Fruit fly (Drosophila melanogaster): ENCODE data around the gene SdhC.

DNA sequence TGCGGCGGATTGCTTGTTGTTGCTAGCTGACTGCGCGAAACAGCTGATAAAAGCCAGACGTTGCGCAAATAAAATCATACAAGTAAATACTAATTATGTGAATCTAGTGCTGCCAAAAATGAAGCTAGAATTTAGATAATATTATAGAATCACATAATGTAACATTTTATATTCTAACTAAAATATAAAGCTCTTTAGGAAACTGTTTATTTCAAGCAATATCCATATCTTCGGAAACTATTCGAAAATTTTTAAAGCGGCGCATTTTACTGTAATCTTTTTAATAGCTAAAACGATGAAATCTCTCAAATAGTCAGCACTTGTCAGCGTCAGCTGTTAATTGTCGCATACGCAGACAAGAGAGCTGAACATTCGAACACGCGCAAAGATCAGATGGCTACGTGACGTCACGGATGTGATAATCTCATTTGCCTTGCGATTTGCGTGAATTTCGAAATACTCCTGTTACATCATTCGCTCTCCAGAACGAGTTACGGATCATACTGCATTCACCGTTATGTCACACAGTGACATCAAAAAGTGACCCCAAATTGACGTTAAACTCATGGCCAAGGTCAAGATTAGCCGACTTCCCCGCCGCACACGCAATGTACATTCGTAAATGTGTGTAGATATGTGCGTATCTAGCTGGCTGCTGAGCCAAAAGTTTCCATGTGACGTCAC, 33.5 kb upstream of the SdhC start:
- no peak for TF ChIP-seq Pif1A (GFP tag; optimal IDR thresholded peaks at IDR 0.05)
- TF ChIP-seq Ets98B (GFP tag; IDR thresholded peaks at IDR 0.05) = no peak
- no peak for TF ChIP-seq CG8301 (tag; optimal IDR thresholded peaks at IDR 0.05)
